Fruit fly (Drosophila melanogaster) whole organism, adult: ENCODE data around the gene CG14770.

Experiments used
- CG11617 ChIP-seq: fragments of 200-800 bp; sonication (Bioruptor generic); optimal IDR thresholded peaks from 2 replicates; lab custom pipeline; 2017; ENCODE audit warnings: mild to moderate bottlenecking, missing biosample characterization, missing genetic modification reagents, missing genetic modification characterization
- CG12768 ChIP-seq: fragments of 200-800 bp; sonication (Bioruptor generic); optimal IDR thresholded peaks from 2 replicates; lab custom pipeline; 2017; ENCODE audit warnings: missing biosample characterization, missing genetic modification characterization, mild to moderate bottlenecking, moderate library complexity, missing genetic modification reagents
- CG14711 ChIP-seq: fragments of 200-800 bp; sonication (Bioruptor generic); optimal IDR thresholded peaks from 2 replicates; lab custom pipeline; 2018; ENCODE audit warnings: missing biosample characterization, mild to moderate bottlenecking, missing genetic modification characterization, moderate library complexity
- CG1620 ChIP-seq: fragments of 200-800 bp; sonication (Bioruptor generic); optimal IDR thresholded peaks from 2 replicates; lab custom pipeline; 2016; ENCODE audit warnings: missing biosample characterization, missing genetic modification characterization
- CG33017 ChIP-seq: fragments of 200-800 bp; sonication (Bioruptor generic); optimal IDR thresholded peaks from 2 replicates; lab custom pipeline; 2018; ENCODE audit warnings: missing biosample characterization, mild to moderate bottlenecking, missing genetic modification characterization, moderate library complexity
- CG5204 ChIP-seq: fragments of 200-800 bp; sonication (Bioruptor generic); optimal IDR thresholded peaks from 2 replicates; lab custom pipeline; 2016; ENCODE audit warnings: missing biosample characterization, missing genetic modification characterization
- CG7045 ChIP-seq: fragments of 200-800 bp; sonication (Bioruptor generic); optimal IDR thresholded peaks from 2 replicates; lab custom pipeline; 2017; ENCODE audit warnings: missing biosample characterization, mild to moderate bottlenecking, missing genetic modification characterization
- CG7101 ChIP-seq: fragments of 200-800 bp; sonication (Bioruptor generic); optimal IDR thresholded peaks from 2 replicates; lab custom pipeline; 2018; ENCODE audit warnings: missing biosample characterization, mild to moderate bottlenecking, missing genetic modification characterization, moderate library complexity
- Clk ChIP-seq: fragments of 200-800 bp; sonication (Bioruptor generic); optimal IDR thresholded peaks from 2 replicates; lab custom pipeline; 2017; ENCODE audit warnings: missing biosample characterization, missing genetic modification characterization
- Crg-1 ChIP-seq: fragments of 200-800 bp; sonication (Bioruptor generic); optimal IDR thresholded peaks from 2 replicates; lab custom pipeline; 2016; ENCODE audit warnings: missing biosample characterization, missing genetic modification characterization
- Hr96 ChIP-seq: fragments of 200-800 bp; sonication (Bioruptor generic); optimal IDR thresholded peaks from 2 replicates; lab custom pipeline; 2016; ENCODE audit warnings: missing biosample characterization, missing genetic modification characterization
- Mnt ChIP-seq: fragments of 200-800 bp; sonication (Bioruptor generic); optimal IDR thresholded peaks from 2 replicates; lab custom pipeline; 2016; ENCODE audit warnings: missing biosample characterization, mild to moderate bottlenecking, missing genetic modification characterization
- bab1 ChIP-seq: fragments of 200-800 bp; sonication (Bioruptor generic); optimal IDR thresholded peaks from 3 replicates; lab custom pipeline; 2019; ENCODE audit warnings: missing biosample characterization, mild to moderate bottlenecking, missing genetic modification characterization, moderate library complexity
- cic ChIP-seq: fragments of 200-800 bp; sonication (Bioruptor generic); optimal IDR thresholded peaks from 2 replicates; lab custom pipeline; 2017; ENCODE audit warnings: missing biosample characterization, mild to moderate bottlenecking, missing genetic modification characterization, moderate library complexity
- cnc ChIP-seq, 2 experiments: fragments of >200 bp; optimal IDR thresholded peaks; 2 replicates each; lab custom pipeline; 2017
- kay ChIP-seq: fragments of 200-800 bp; sonication (Bioruptor generic); peaks from one replicate; lab custom pipeline; 2016; ENCODE audit warnings: missing biosample characterization, missing genetic modification characterization, borderline replicate concordance
- ovo ChIP-seq: fragments of 200-800 bp; sonication (Bioruptor generic); optimal IDR thresholded peaks from 2 replicates; lab custom pipeline; 2016; ENCODE audit warnings: missing biosample characterization, missing genetic modification characterization
- pad ChIP-seq: fragments of 200-800 bp; sonication (Bioruptor generic); optimal IDR thresholded peaks from 3 replicates; lab custom pipeline; 2017; ENCODE audit warnings: missing biosample characterization, missing genetic modification characterization, mild to moderate bottlenecking, moderate library complexity, missing genetic modification reagents
- tj ChIP-seq: fragments of 200-800 bp; sonication (Bioruptor generic); optimal IDR thresholded peaks from 3 replicates; lab custom pipeline; 2017; ENCODE audit warnings: missing biosample characterization, mild to moderate bottlenecking, missing genetic modification characterization, moderate library complexity
- toe ChIP-seq: fragments of 200-800 bp; sonication (Bioruptor generic); optimal IDR thresholded peaks from 2 replicates; lab custom pipeline; 2016; ENCODE audit warnings: missing biosample characterization, missing genetic modification characterization

The CG14770 gene

DNA sequence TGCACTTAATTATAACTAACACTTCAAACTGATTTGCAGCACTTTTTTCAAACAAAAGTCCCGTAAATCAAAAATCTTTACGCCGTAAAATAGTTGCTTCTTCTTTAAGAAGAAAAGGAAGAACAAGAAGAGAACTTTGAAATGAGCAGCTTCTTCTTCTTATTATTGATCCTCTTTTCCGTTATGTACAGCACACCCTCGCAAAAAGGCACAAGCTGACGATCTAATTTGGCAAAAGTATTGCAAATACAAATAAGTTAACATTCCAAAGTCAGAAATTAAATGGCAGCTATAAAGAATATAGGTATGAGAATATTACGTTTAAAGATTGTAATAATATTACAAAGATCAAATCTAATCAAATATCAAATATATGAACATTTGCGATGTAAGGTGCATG lies 27.5 kb upstream of the CG14770 start, which contains the start of gene CG11409:
CG11409 (minus strand) TSS at position 60 of the 400 bp plus-strand sequence.
- peak; percentile 74 for TF ChIP-seq ovo (GFP tag; lab: Kevin White, UChicago)
- TF ChIP-seq CG7101 (tag; lab: Kevin White, UChicago): no peak

dm6 chrX:1341944-1342392 lies 27.1 kb upstream of the CG14770 start, which contains the start of gene Naa30A:
Gene Naa30A (plus strand): TSS chrX:1342106.
- TF ChIP-seq Clk (no peak), tj (peak; percentile 16), Mnt (GFP tag; lab: Kevin White, UChicago) (peak; percentile 59), bab1 (peak; percentile 42), CG12768 (no peak), CG7101 (tag; lab: Kevin White, UChicago) (peak; percentile 7), CG33017 (tag; lab: Kevin White, UChicago) (no peak), CG11617 (peak; percentile 11), cic (peak; percentile 1)

dm6 chrX:1346256-1346655 lies 22.8 kb upstream of the CG14770 start, which contains the start of gene Tsp2A:
Gene Tsp2A (plus strand): TSS chrX:1346553.
- TF ChIP-seq cic (peak; percentile 1), CG5204 (no peak), tj (no peak), Mnt (GFP tag; lab: Kevin White, UChicago) (peak; percentile 42), CG7101 (tag; lab: Kevin White, UChicago) (peak; percentile 2)

DNA sequence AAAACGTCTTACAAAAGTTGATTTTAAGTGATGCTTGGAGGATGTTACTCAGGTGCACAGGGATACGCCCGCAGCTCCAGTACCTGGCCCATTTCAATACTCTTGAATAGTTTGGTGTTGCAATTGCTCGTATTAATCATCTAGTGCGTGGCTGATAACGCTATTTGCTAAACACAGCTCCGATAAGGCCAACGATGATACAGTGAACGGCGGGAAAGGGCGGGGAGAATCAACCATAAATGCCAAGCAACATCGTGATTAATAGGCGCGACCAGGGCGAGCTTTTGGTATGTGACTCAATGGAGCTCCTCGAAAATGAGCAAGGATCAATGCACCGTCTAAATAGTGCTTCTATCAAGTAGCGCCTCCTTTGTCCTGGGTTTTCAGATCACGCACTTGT lies 22.2 kb upstream of the CG14770 start:
- TF ChIP-seq cnc (optimal IDR thresholded peaks at IDR 0.05; lab: Kevin White, UChicago) (no peak), cic (no peak), Clk (no peak), CG1620 (no peak), CG12768 (no peak), Mnt (GFP tag; lab: Kevin White, UChicago) (peak; percentile 11), kay (GFP tag; lab: Kevin White, UChicago) (no peak), CG33017 (tag; lab: Kevin White, UChicago) (no peak), ovo (GFP tag; lab: Kevin White, UChicago) (no peak)

- TF ChIP-seq pad (no peak), CG11617 (peak; percentile 30), bab1 (peak; percentile 59), tj (peak; percentile 23), Mnt (GFP tag; lab: Kevin White, UChicago) (peak; percentile 74)
These were observed 19.8 kb upstream of the CG14770 start, which contains the start of gene MTPAP for dm6 chrX:1349255-1349654. Gene MTPAP (minus strand): TSS chrX:1349357.

DNA sequence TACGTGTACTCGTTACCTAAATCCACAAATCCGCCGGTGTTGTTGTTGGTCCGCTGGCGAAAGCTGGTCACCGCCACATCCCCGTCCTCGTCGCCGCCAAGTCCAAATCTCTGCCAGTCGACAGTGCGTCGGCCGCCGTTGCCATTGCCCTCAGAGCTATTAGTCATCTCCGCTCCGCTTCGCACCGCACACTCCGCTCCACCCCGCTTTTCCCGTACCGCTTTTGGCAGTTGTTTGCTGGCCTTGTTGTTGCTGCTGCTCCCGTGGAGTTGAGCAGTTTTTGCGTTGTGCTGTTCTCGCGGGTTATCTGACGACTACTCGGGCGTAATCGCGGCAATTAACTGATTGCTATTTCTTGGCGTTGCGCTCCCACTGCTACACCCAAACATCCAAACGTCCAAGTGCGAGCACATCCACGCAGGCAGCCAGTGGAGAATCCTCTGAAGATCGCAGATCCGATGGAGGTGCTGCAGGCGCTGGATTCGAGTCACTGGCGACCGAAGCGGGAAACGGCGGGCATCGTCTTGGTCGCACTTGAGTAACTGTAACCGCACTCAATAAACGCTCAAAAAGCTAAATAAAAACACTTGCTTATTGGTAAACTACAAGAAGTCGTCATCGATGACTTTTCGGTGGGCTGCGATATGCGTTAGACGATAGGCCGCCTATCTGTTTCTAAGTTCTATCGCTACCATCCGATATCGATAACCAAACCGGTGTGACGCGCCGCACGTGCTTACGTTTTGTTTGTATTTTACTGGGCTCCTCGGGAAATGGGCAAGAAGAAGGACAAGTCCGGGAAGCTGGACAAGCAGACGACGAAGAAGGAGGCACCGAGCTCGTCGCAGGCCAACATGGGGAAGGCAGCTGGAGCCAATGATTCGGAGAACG lies 15.5 kb upstream of the CG14770 start, which contains the start of the genes CG12773 and CG11417:
CG12773 (minus strand) TSS at position 660 of the 891 bp plus-strand sequence.
CG11417 (plus strand) TSS at position 693 of the 891 bp plus-strand sequence.
- TF ChIP-seq CG7101 (tag; lab: Kevin White, UChicago) (no peak), Mnt (GFP tag; lab: Kevin White, UChicago) (peak; percentile 94), Clk (no peak), cic (peak; percentile 7), CG1620 (no peak), bab1 (peak; percentile 7), toe (no peak), CG11617 (no peak), CG33017 (tag; lab: Kevin White, UChicago) (no peak), CG5204 (no peak), CG12768 (no peak), CG7045 (no peak)

- TF ChIP-seq Hr96 (no peak), pad (peak; percentile 16), CG33017 (tag; lab: Kevin White, UChicago) (no peak)
These were observed 11.5 kb upstream of the CG14770 start, which contains the start of gene png for dm6 chrX:1357501-1357900. Gene png (minus strand): TSS chrX:1357601.

DNA sequence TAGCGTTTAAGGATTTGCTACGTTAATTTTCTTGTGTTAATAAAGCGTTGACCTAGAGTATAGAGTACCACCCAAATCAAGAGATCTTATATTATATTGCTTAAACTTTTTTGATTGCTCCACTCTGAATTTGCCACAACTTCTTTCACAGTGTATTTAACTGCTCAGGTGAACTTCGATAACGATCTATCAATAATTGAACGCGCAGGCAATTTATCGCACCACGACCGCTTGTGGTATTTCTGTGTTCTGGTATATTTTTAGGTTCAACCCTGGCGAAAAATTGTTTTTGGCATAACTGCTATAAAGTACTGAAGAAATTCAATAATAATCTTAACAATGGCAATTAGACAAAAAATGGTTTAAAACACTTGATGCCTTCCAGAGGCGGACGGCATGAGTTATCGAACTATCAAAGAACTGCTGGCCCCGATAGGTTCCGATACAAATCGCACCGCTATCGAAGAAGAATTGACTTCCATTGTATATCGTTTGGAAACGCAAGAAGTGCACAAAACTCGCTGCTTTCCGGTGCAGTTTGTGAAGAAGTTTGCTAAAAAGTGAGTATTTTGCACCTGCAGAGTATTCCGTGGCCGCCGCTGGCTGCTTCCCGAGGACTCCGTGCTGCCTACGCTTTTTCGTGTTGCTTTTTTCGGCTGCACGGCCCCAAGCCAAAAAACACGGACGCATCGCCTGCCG lies 1.2 kb downstream of the CG14770 start, which contains the start of gene ssx:
ssx (plus strand) TSS at position 477 of the 699 bp plus-strand sequence.
- peak; percentile 20 for TF ChIP-seq CG11617
- no peak for TF ChIP-seq cnc (optimal IDR thresholded peaks at IDR 0.05; lab: Kevin White, UChicago)
- TF ChIP-seq CG12768: no peak
- TF ChIP-seq Crg-1: peak; percentile 50
- no peak for TF ChIP-seq pad
- no peak for TF ChIP-seq toe
- TF ChIP-seq kay (GFP tag; lab: Kevin White, UChicago): no peak
- no peak for TF ChIP-seq cic
- TF ChIP-seq CG7045: no peak
- TF ChIP-seq CG33017 (tag; lab: Kevin White, UChicago): no peak
- no peak for TF ChIP-seq ovo (GFP tag; lab: Kevin White, UChicago)
- no peak for TF ChIP-seq Hr96
- TF ChIP-seq bab1: peak; percentile 57
- TF ChIP-seq Clk: no peak
- TF ChIP-seq CG14711 (tag; lab: Kevin White, UChicago): peak; percentile 24
- TF ChIP-seq tj: peak; percentile 62
- TF ChIP-seq CG5204: no peak
- TF ChIP-seq CG7101 (tag; lab: Kevin White, UChicago): peak; percentile 53
- TF ChIP-seq CG1620: no peak
- peak; percentile 31 for TF ChIP-seq Mnt (GFP tag; lab: Kevin White, UChicago)
